Fruit fly (Drosophila melanogaster): ENCODE data around the gene Rint1.

Rint1 gene

dm6 chr3L:7359827-7360323 is 36.5 kb downstream of the Rint1 start, which contains the start of gene pst (continued):
- TF ChIP-seq chinmo (GFP tag; IDR thresholded peaks at IDR 0.05; ENCODE audit: partially characterized antibody) (peak; percentile 53; the same call in 2 of the 4 replicates), CG4282 (GFP tag; optimal IDR thresholded peaks at IDR 0.05) (peak; percentile 29), MBD-R2 (GFP tag; IDR thresholded peaks at IDR 0.05) (no peak), gro (GFP tag; optimal IDR thresholded peaks at IDR 0.05) (peak; percentile 8), CG7928 (GFP tag; optimal IDR thresholded peaks at IDR 0.05) (peak; percentile 66), tup (GFP tag; optimal IDR thresholded peaks at IDR 0.05) (no peak)

- TF ChIP-seq sisA (GFP tag; IDR thresholded peaks at IDR 0.05) (0 out of 2 replicates have a peak, but pooled peaks have one; percentile 27), sc (optimal IDR thresholded peaks at IDR 0.05) (no peak), sc (GFP tag; optimal IDR thresholded peaks at IDR 0.05) (peak; percentile 4), grn (GFP tag; optimal IDR thresholded peaks at IDR 0.05) (peak; percentile 53), CG34224 (GFP tag; IDR thresholded peaks at IDR 0.05; ENCODE audit: partially characterized antibody) (peak; percentile 63), sens-2 (GFP tag; IDR thresholded peaks at IDR 0.05) (no peak), maf-S (GFP tag; optimal IDR thresholded peaks at IDR 0.05) (no peak), CG4730 (GFP tag; IDR thresholded peaks at IDR 0.05) (no peak), Sry-δ (GFP tag; optimal IDR thresholded peaks at IDR 0.05) (peak; percentile 77), exex (tag; optimal IDR thresholded peaks at IDR 0.05) (peak; percentile 29), Gsc (GFP tag; IDR thresholded peaks at IDR 0.05) (no peak), CG2120 (GFP tag; optimal IDR thresholded peaks at IDR 0.05) (peak; percentile 59), CG11247 (GFP tag; IDR thresholded peaks at IDR 0.05) (0 out of 2 replicates have a peak, but pooled peaks have one; percentile 16), CG17186 (GFP tag; optimal IDR thresholded peaks at IDR 0.05) (peak; percentile 41), hbn (GFP tag; IDR thresholded peaks at IDR 0.05; ENCODE audit: partially characterized antibody) (peak; percentile 72), B-H1 (GFP tag; IDR thresholded peaks at IDR 0.05) (no peak), CG9932 (GFP tag; IDR thresholded peaks at IDR 0.05) (peak; percentile 78), CG8478 (optimal IDR thresholded peaks at IDR 0.05) (no peak), stwl (tag; optimal IDR thresholded peaks at IDR 0.05) (peak; percentile 90), CG9727 (GFP tag; optimal IDR thresholded peaks at IDR 0.05) (peak; percentile 20), Max (GFP tag; optimal IDR thresholded peaks at IDR 0.05) (peak; percentile 58), ase (GFP tag; IDR thresholded peaks at IDR 0.05) (peak; percentile 42; the same call in 1 of the 3 replicates), repo (GFP tag; optimal IDR thresholded peaks at IDR 0.05) (peak; percentile 6), ci (GFP tag; IDR thresholded peaks at IDR 0.05) (no peak; the same call in 1 of the 3 replicates), CG15601 (tag; optimal IDR thresholded peaks at IDR 0.05) (peak; percentile 50), az2 (GFP tag; optimal IDR thresholded peaks at IDR 0.05) (peak; percentile 47), CG42726 (GFP tag; IDR thresholded peaks at IDR 0.05; ENCODE audit: partially characterized antibody) (peak; percentile 94), esg (GFP tag; conservative IDR thresholded peaks at IDR 0.05) (peak; percentile 42; the same call in 1 of the 2 replicates), CG9817 (tag; optimal IDR thresholded peaks at IDR 0.05) (peak; percentile 54), CG8359 (GFP tag; optimal IDR thresholded peaks at IDR 0.05; ENCODE audit: borderline replicate concordance) (no peak), CG8765 (GFP tag; IDR thresholded peaks at IDR 0.05) (no peak), slbo (GFP tag; IDR thresholded peaks at IDR 0.05) (peak; percentile 78), pnt (GFP tag; optimal IDR thresholded peaks at IDR 0.05) (peak; percentile 34), Fer3 (tag; optimal IDR thresholded peaks at IDR 0.05) (peak; percentile 16), CG18599 (GFP tag; optimal IDR thresholded peaks at IDR 0.05) (peak; percentile 62), Ets97D (GFP tag; optimal IDR thresholded peaks at IDR 0.05) (no peak), HLHmδ (GFP tag; optimal IDR thresholded peaks at IDR 0.05) (peak; percentile 96), cato (GFP tag; optimal IDR thresholded peaks at IDR 0.05; ENCODE audit: borderline replicate concordance) (peak; percentile 36), CG1647 (GFP tag; optimal IDR thresholded peaks at IDR 0.05) (peak; percentile 17), CG33213 (GFP tag; optimal IDR thresholded peaks at IDR 0.05) (peak; percentile 74), so (GFP tag; IDR thresholded peaks at IDR 0.05) (peak; percentile 60; the same call in 2 of the 3 replicates), CG3847 (GFP tag; IDR thresholded peaks at IDR 0.05) (peak; percentile 74), CG34422 (GFP tag; IDR thresholded peaks at IDR 0.05) (peak; percentile 85)
Measured at dm6 chr3L:7360324-7360852, 37.0 kb downstream of the Rint1 start, which contains the start of gene Sec63. TSS of gene Sec63 (plus strand) at chr3L:7360561.

Data from whole organism, embryonic.